Fruit fly (Drosophila melanogaster) whole organism, embryonic: Measurements from ENCODE around the gene mRpL46.
A peak's percentile ranks its signal among the peaks of the same experiment; 100 is the strongest.

ENCODE experiments used
- Atf3 ChIP-seq: fragments of 200-800 bp; sonication (Bioruptor generic); optimal IDR thresholded peaks from 3 replicates; lab custom pipeline; 2016; ENCODE audit warnings: missing biosample characterization, missing genetic modification characterization
- C15 ChIP-seq: fragments of 200-800 bp; sonication (Bioruptor generic); IDR thresholded peaks from 3 replicates; pipeline ENCODE4 v1.3.6; 2022; ENCODE audit warnings: missing biosample characterization, missing genetic modification characterization
- CG10209 ChIP-seq: fragments of 200-800 bp; sonication (Bioruptor generic); optimal IDR thresholded peaks from 3 replicates; lab custom pipeline; 2017; ENCODE audit warnings: missing biosample characterization, mild to moderate bottlenecking, missing genetic modification characterization, missing genetic modification reagents
- CG10366 ChIP-seq: fragments of 200-800 bp; sonication (Bioruptor generic); IDR thresholded peaks from 2 replicates; pipeline ENCODE4 v1.3.6; 2022; ENCODE audit warnings: missing biosample characterization, missing genetic modification characterization
- CG10979 ChIP-seq: fragments of 200-800 bp; sonication (Bioruptor generic); optimal IDR thresholded peaks from 2 replicates; lab custom pipeline; 2018; ENCODE audit warnings: missing biosample characterization, mild to moderate bottlenecking, missing genetic modification characterization, moderate library complexity
- CG17385 ChIP-seq: fragments of 200-800 bp; sonication (Bioruptor generic); optimal IDR thresholded peaks from 3 replicates; lab custom pipeline; 2018; ENCODE audit warnings: missing biosample characterization, mild to moderate bottlenecking, missing genetic modification characterization
- CG17912 ChIP-seq: fragments of 200-800 bp; sonication (Bioruptor generic); optimal IDR thresholded peaks from 2 replicates; lab custom pipeline; 2018; ENCODE audit warnings: missing biosample characterization, mild to moderate bottlenecking, missing genetic modification characterization
- CG18011 ChIP-seq: fragments of 200-800 bp; sonication (Bioruptor generic); optimal IDR thresholded peaks from 2 replicates; lab custom pipeline; 2017; ENCODE audit warnings: missing biosample characterization, missing genetic modification characterization, mild to moderate bottlenecking, moderate library complexity, missing genotype
- CG2199 ChIP-seq: fragments of 200-800 bp; sonication (Bioruptor generic); IDR thresholded peaks from 3 replicates; pipeline ENCODE4 v1.3.6; 2022; ENCODE audit warnings: missing biosample characterization, missing genetic modification characterization
- CG31441 ChIP-seq: fragments of 200-800 bp; sonication (Bioruptor generic); IDR thresholded peaks from 2 replicates; pipeline ENCODE4 v1.3.6; 2022; ENCODE audit warnings: missing biosample characterization, missing genetic modification characterization
- CG32772 ChIP-seq: fragments of 200-800 bp; sonication (Bioruptor generic); IDR thresholded peaks from 2 replicates; pipeline ENCODE4 v1.3.6; 2022; ENCODE audit warnings: missing biosample characterization, missing genetic modification characterization
- CG34376 ChIP-seq: fragments of 200-800 bp; sonication (Bioruptor generic); optimal IDR thresholded peaks from 2 replicates; lab custom pipeline; 2018; ENCODE audit warnings: missing biosample characterization, mild to moderate bottlenecking, missing genetic modification characterization
- CG42726 ChIP-seq: fragments of 200-800 bp; sonication (Bioruptor generic); IDR thresholded peaks from 2 replicates; pipeline ENCODE4 v1.3.6; 2022; ENCODE audit warnings: missing biosample characterization, missing genetic modification characterization; ENCODE audit not compliant: partially characterized antibody
- CG4360 ChIP-seq: fragments of 200-800 bp; sonication (Bioruptor generic); IDR thresholded peaks from 2 replicates; pipeline ENCODE4 v1.3.6; 2022; ENCODE audit warnings: missing biosample characterization, missing genetic modification characterization
- CG4707 ChIP-seq: fragments of 200-800 bp; sonication (Bioruptor generic); optimal IDR thresholded peaks from 2 replicates; lab custom pipeline; 2018; ENCODE audit warnings: missing biosample characterization, mild to moderate bottlenecking, missing genetic modification characterization, moderate library complexity
- CG5245 ChIP-seq: fragments of 200-800 bp; sonication (Bioruptor generic); optimal IDR thresholded peaks from 3 replicates; lab custom pipeline; 2016; ENCODE audit warnings: missing biosample characterization, missing genetic modification characterization
- CG5953 ChIP-seq: fragments of 200-800 bp; sonication (Bioruptor generic); IDR thresholded peaks from 2 replicates; pipeline ENCODE4 v1.3.6; 2022; ENCODE audit warnings: missing biosample characterization, missing genetic modification characterization
- CG6654 ChIP-seq: fragments of 200-800 bp; sonication (Bioruptor generic); optimal IDR thresholded peaks from 2 replicates; lab custom pipeline; 2017; ENCODE audit warnings: missing biosample characterization, mild to moderate bottlenecking, missing genetic modification characterization
- CG8359 ChIP-seq: fragments of 200-800 bp; sonication (Bioruptor generic); optimal IDR thresholded peaks from 2 replicates; lab custom pipeline; 2017; ENCODE audit warnings: missing biosample characterization, mild to moderate bottlenecking, missing genetic modification characterization, borderline replicate concordance
- CG9727 ChIP-seq: fragments of 200-800 bp; sonication (Bioruptor generic); optimal IDR thresholded peaks from 3 replicates; lab custom pipeline; 2017; ENCODE audit warnings: missing biosample characterization, mild to moderate bottlenecking, missing genetic modification characterization
- CG9817 ChIP-seq: fragments of 200-800 bp; sonication (Bioruptor generic); optimal IDR thresholded peaks from 2 replicates; lab custom pipeline; 2018; ENCODE audit warnings: missing biosample characterization, mild to moderate bottlenecking, missing genetic modification characterization, moderate library complexity
- Elba2 ChIP-seq: fragments of 200-800 bp; sonication (Bioruptor generic); optimal IDR thresholded peaks from 3 replicates; lab custom pipeline; 2016; ENCODE audit warnings: missing biosample characterization, missing genetic modification characterization
- Ets97D ChIP-seq: fragments of 200-800 bp; sonication (Bioruptor generic); optimal IDR thresholded peaks from 3 replicates; lab custom pipeline; 2016; ENCODE audit warnings: missing biosample characterization, missing genetic modification characterization
- Fer2 ChIP-seq: fragments of 200-800 bp; sonication (Bioruptor generic); optimal IDR thresholded peaks from 2 replicates; lab custom pipeline; 2018; ENCODE audit warnings: missing biosample characterization, mild to moderate bottlenecking, missing genetic modification characterization, moderate library complexity
- Nf-YA ChIP-seq: fragments of 200-800 bp; sonication (Bioruptor generic); IDR thresholded peaks from 2 replicates; pipeline ENCODE4 v1.3.6; 2022; ENCODE audit warnings: missing biosample characterization, missing genetic modification characterization
- NfI ChIP-seq: fragments of 200-800 bp; sonication (Bioruptor generic); optimal IDR thresholded peaks from 3 replicates; lab custom pipeline; 2018; ENCODE audit warnings: missing biosample characterization, mild to moderate bottlenecking, missing genetic modification characterization, moderate library complexity
- Ptx1 ChIP-seq: fragments of 200-800 bp; sonication (Bioruptor generic); IDR thresholded peaks from 2 replicates; pipeline ENCODE4 v1.3.6; 2022; ENCODE audit warnings: missing biosample characterization, missing genetic modification characterization
- Taf1 ChIP-seq: fragments of 200-800 bp; sonication (Bioruptor generic); IDR thresholded peaks from 2 replicates; pipeline ENCODE4 v1.3.6; 2022; ENCODE audit warnings: missing biosample characterization, missing genetic modification characterization
- Trl ChIP-seq, 3 experiments: fragments of >200 bp in 2 of 3; fragments of 200-800 bp in 1 of 3; sonication (Bioruptor generic) in 1 of 3; optimal IDR thresholded peaks; 2 replicates in 1 of 3; 3 replicates in 2 of 3; lab custom pipeline; 2016 to 2017; ENCODE audit warnings: missing biosample characterization in 1 of 3, missing genetic modification characterization in 1 of 3
- YL-1 ChIP-seq: fragments of 200-800 bp; sonication (Bioruptor generic); optimal IDR thresholded peaks from 3 replicates; lab custom pipeline; 2017; ENCODE audit warnings: missing biosample characterization, mild to moderate bottlenecking, missing genetic modification characterization
- cas ChIP-seq: fragments of 200-800 bp; sonication (Bioruptor generic); IDR thresholded peaks from 2 replicates; pipeline ENCODE4 v1.3.6; 2022; ENCODE audit warnings: missing biosample characterization, missing genetic modification characterization
- chinmo ChIP-seq: fragments of 200-800 bp; sonication (Bioruptor generic); IDR thresholded peaks from 4 replicates; pipeline ENCODE4 v1.3.6; 2022; ENCODE audit warnings: missing biosample characterization, missing genetic modification characterization; ENCODE audit not compliant: partially characterized antibody
- crp ChIP-seq, 2 experiments: fragments of 200-800 bp; sonication (Bioruptor generic); optimal IDR thresholded peaks; 2 replicates in 1 of 2; 3 replicates in 1 of 2; lab custom pipeline; 2017; ENCODE audit warnings: missing biosample characterization in 2 of 2, missing genetic modification characterization in 2 of 2, mild to moderate bottlenecking in 1 of 2, moderate library complexity in 1 of 2
- dm ChIP-seq: fragments of 200-800 bp; sonication (Bioruptor generic); optimal IDR thresholded peaks from 3 replicates; lab custom pipeline; 2016; ENCODE audit warnings: missing biosample characterization, missing genetic modification characterization
- ems ChIP-seq: fragments of 200-800 bp; sonication (Bioruptor generic); optimal IDR thresholded peaks from 3 replicates; lab custom pipeline; 2016; ENCODE audit warnings: missing biosample characterization, missing genetic modification characterization
- inv ChIP-seq: fragments of 200-800 bp; sonication (Bioruptor generic); IDR thresholded peaks from 2 replicates; pipeline ENCODE4 v1.3.6; 2022; ENCODE audit warnings: missing biosample characterization, missing genetic modification characterization; ENCODE audit not compliant: partially characterized antibody
- luna ChIP-seq: fragments of 200-800 bp; sonication (Bioruptor generic); optimal IDR thresholded peaks from 2 replicates; lab custom pipeline; 2016; ENCODE audit warnings: missing biosample characterization, missing genetic modification characterization
- onecut ChIP-seq: fragments of 200-800 bp; sonication (Bioruptor generic); IDR thresholded peaks from 2 replicates; pipeline ENCODE4 v1.3.6; 2022; ENCODE audit warnings: missing biosample characterization, missing genetic modification characterization
- ranshi ChIP-seq: fragments of 200-800 bp; sonication (Bioruptor generic); IDR thresholded peaks from 2 replicates; pipeline ENCODE4 v1.3.6; 2022; ENCODE audit warnings: missing biosample characterization, missing genetic modification characterization
- row ChIP-seq: fragments of 200-800 bp; sonication (Bioruptor generic); IDR thresholded peaks from 3 replicates; pipeline ENCODE4 v1.3.6; 2022; ENCODE audit warnings: missing biosample characterization, missing genetic modification characterization
- salm ChIP-seq: fragments of 200-800 bp; sonication (Bioruptor generic); optimal IDR thresholded peaks from 2 replicates; lab custom pipeline; 2018; ENCODE audit warnings: missing biosample characterization, mild to moderate bottlenecking, missing genetic modification characterization
- scrt ChIP-seq: fragments of 200-800 bp; sonication (Bioruptor generic); optimal IDR thresholded peaks from 2 replicates; lab custom pipeline; 2018; ENCODE audit warnings: missing biosample characterization, mild to moderate bottlenecking, missing genetic modification characterization, moderate library complexity
- seq ChIP-seq: fragments of 200-800 bp; sonication (Bioruptor generic); IDR thresholded peaks from 2 replicates; pipeline ENCODE4 v1.3.6; 2022; ENCODE audit warnings: missing biosample characterization, missing genetic modification characterization
- shn ChIP-seq: fragments of 200-800 bp; sonication (Bioruptor generic); optimal IDR thresholded peaks from 3 replicates; lab custom pipeline; 2016; ENCODE audit warnings: missing biosample characterization, missing genetic modification characterization
- sqz ChIP-seq: fragments of 200-800 bp; sonication (Bioruptor generic); optimal IDR thresholded peaks from 3 replicates; lab custom pipeline; 2018; ENCODE audit warnings: missing biosample characterization, mild to moderate bottlenecking, missing genetic modification characterization
- toy ChIP-seq: fragments of 200-800 bp; sonication (Bioruptor generic); IDR thresholded peaks from 2 replicates; pipeline ENCODE4 v1.3.6; 2022; ENCODE audit warnings: missing biosample characterization, missing genetic modification characterization
- vvl ChIP-seq: fragments of 200-800 bp; sonication (Bioruptor generic); IDR thresholded peaks from 2 replicates; pipeline ENCODE4 v1.3.6; 2022; ENCODE audit warnings: missing biosample characterization, missing genetic modification characterization

mRpL46 gene

dm6 chr3L:1774713-1775648 is 2.3 kb upstream of the mRpL46 start, which contains the start of the genes CG13933 and PolD2 (continued):
- peak; percentile 89 for TF ChIP-seq CG2199 (GFP tag; lab: Robert Waterston, UW)
- TF ChIP-seq CG4360 (GFP tag; lab: Robert Waterston, UW): peak; percentile 60; the same call in 1 of the 2 replicates
- TF ChIP-seq Fer2 (tag; lab: Kevin White, UChicago): peak; percentile 44
- TF ChIP-seq CG5245: peak; percentile 55
- peak; percentile 64 for TF ChIP-seq inv (GFP tag; lab: Robert Waterston, UW)
- peak; percentile 96 for TF ChIP-seq salm
- TF ChIP-seq YL-1 (GFP tag; lab: Kevin White, UChicago): peak; percentile 86
- TF ChIP-seq CG31441 (GFP tag; lab: Robert Waterston, UW): no peak; the same call in 1 of the 2 replicates
- TF ChIP-seq Nf-YA (GFP tag; lab: Robert Waterston, UW): peak; percentile 92
- TF ChIP-seq seq: peak; percentile 98
- TF ChIP-seq cas: peak; percentile 90
- TF ChIP-seq scrt (GFP tag; lab: Kevin White, UChicago): no peak
- TF ChIP-seq luna: no peak
- peak; percentile 91 for TF ChIP-seq onecut
- TF ChIP-seq CG17912 (GFP tag; lab: Kevin White, UChicago): peak; percentile 85
- TF ChIP-seq toy (GFP tag; lab: Robert Waterston, UW): peak; percentile 82
- TF ChIP-seq CG34376 (GFP tag; lab: Kevin White, UChicago): no peak
- TF ChIP-seq row (GFP tag; lab: Robert Waterston, UW): peak; percentile 100
- TF ChIP-seq CG32772 (GFP tag; lab: Robert Waterston, UW): peak; percentile 98
- TF ChIP-seq Ptx1 (GFP tag; lab: Robert Waterston, UW): peak; percentile 99
- TF ChIP-seq CG5953 (GFP tag; lab: Robert Waterston, UW): peak; percentile 98
- peak; percentile 98 for TF ChIP-seq CG9727
- peak; percentile 73 for TF ChIP-seq Atf3 (GFP tag; lab: Kevin White, UChicago)
- TF ChIP-seq CG8359 (GFP tag; lab: Kevin White, UChicago): peak; percentile 64
- peak; percentile 97 for TF ChIP-seq CG9817 (tag; lab: Kevin White, UChicago)
- TF ChIP-seq CG10979 (tag; lab: Kevin White, UChicago): peak; percentile 86
- TF ChIP-seq CG10366: peak; percentile 99
- peak; percentile 25 to 74 for TF ChIP-seq crp (GFP tag; optimal IDR thresholded peaks at IDR 0.05; lab: Kevin White, UChicago)
- TF ChIP-seq vvl (GFP tag; lab: Robert Waterston, UW): peak; percentile 95
- TF ChIP-seq chinmo (GFP tag; lab: Robert Waterston, UW): peak; percentile 65; the same call in 1 of the 4 replicates
- no peak for TF ChIP-seq CG42726 (GFP tag; lab: Robert Waterston, UW)
- peak; percentile 58 for TF ChIP-seq dm (GFP tag; lab: Kevin White, UChicago)
- peak; percentile 88 for TF ChIP-seq CG18011
- TF ChIP-seq CG17385 (GFP tag; lab: Kevin White, UChicago): peak; percentile 98
- TF ChIP-seq C15: peak; percentile 81; the same call in 1 of the 3 replicates
- TF ChIP-seq CG10209: peak; percentile 97
- no peak for TF ChIP-seq Trl (optimal IDR thresholded peaks at IDR 0.05; lab: Kevin White, UChicago)
- peak; percentile 64 for TF ChIP-seq Trl (GFP tag; optimal IDR thresholded peaks at IDR 0.05; lab: Kevin White, UChicago)
- TF ChIP-seq ranshi (GFP tag; lab: Robert Waterston, UW): peak; percentile 95
- TF ChIP-seq CG6654 (GFP tag; lab: Kevin White, UChicago): peak; percentile 65
- TF ChIP-seq Ets97D (GFP tag; lab: Kevin White, UChicago): peak; percentile 54
- peak; percentile 98 for TF ChIP-seq NfI (GFP tag; lab: Kevin White, UChicago)
- TF ChIP-seq ems (GFP tag; lab: Kevin White, UChicago): peak; percentile 80
- TF ChIP-seq Taf1 (GFP tag; lab: Robert Waterston, UW): peak; percentile 94
- no peak for TF ChIP-seq sqz (GFP tag; lab: Kevin White, UChicago)
- TF ChIP-seq shn (GFP tag; lab: Kevin White, UChicago): peak; percentile 23
- TF ChIP-seq CG4707 (GFP tag; lab: Kevin White, UChicago): peak; percentile 91
- TF ChIP-seq Elba2 (GFP tag; lab: Kevin White, UChicago): peak; percentile 60
